Worm (Caenorhabditis elegans): ENCODE measurements around the gene rsks-1.

DNA sequence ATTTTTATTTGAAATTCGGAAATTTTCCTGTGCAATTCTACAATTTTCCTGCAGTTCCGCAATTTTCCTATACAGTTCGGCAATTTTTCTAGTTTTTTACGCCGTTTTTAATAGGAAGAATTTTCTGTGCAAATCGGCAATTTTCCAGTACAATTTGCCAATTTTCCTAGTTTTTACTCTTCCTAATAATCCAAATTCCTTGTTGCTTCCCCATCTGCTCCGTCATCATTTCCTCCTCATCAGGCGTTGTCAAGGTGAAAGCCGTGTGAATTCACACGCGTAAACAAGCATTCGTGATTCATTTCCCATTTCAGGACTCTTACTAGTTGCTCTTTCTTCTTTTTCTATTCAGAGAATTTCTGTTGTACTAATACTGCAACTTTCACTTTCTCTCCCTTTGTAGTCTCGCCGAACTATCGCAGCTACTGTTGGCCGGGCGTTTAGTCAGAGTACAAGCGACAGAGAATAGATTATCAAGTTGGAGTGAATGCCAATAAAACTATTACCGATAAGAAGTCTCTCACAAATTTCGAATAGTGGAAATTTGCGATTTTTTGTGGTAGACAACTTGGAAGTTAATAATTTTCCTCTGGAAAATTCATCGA is 3.2 kb upstream of the rsks-1 start:
- TF ChIP-seq pha-4 (tag; optimal IDR thresholded peaks at IDR 0.05) (no peak), sem-2 (GFP tag; optimal IDR thresholded peaks at IDR 0.05) (no peak), nhr-28 (tag; optimal IDR thresholded peaks at IDR 0.05) (no peak), tbx-8 (GFP tag; optimal IDR thresholded peaks at IDR 0.05) (no peak)

All from whole organism, mixed stage, embryonic.